Worm (Caenorhabditis elegans) whole organism, late embryonic: Measurements from ENCODE around the gene C39B5.14.

Experiments used
- C08G9.2 ChIP-seq: sonication (generic microtip); optimal IDR thresholded peaks from 2 replicates; lab custom pipeline; 2016; ENCODE audit warnings: mild to moderate bottlenecking, missing genetic modification characterization, moderate library complexity, missing compliant biosample characterization
- K02D7.2 ChIP-seq: sonication (generic microtip); optimal IDR thresholded peaks from 2 replicates; lab custom pipeline; 2017; ENCODE audit warnings: mild to moderate bottlenecking, missing genetic modification characterization, missing compliant biosample characterization
- T23F11.4 ChIP-seq: fragments of 200-800 bp; sonication (Bioruptor generic); optimal IDR thresholded peaks from 2 replicates; lab custom pipeline; 2018; ENCODE audit warnings: mild to moderate bottlenecking, missing genetic modification characterization, missing compliant biosample characterization
- ama-1 ChIP-seq: fragments of 150-350 bp; optimal IDR thresholded peaks from 2 replicates; lab custom pipeline; 2014
- ceh-14 ChIP-seq: sonication (generic microtip); optimal IDR thresholded peaks from 2 replicates; lab custom pipeline; 2016; ENCODE audit warnings: missing genotype, missing genetic modification characterization, missing compliant biosample characterization
- ceh-18 ChIP-seq: sonication (generic microtip); optimal IDR thresholded peaks from 2 replicates; lab custom pipeline; 2016; ENCODE audit warnings: missing genetic modification characterization, missing compliant biosample characterization
- ceh-19 ChIP-seq: fragments of 200-800 bp; sonication (Bioruptor generic); optimal IDR thresholded peaks from 2 replicates; lab custom pipeline; 2018; ENCODE audit warnings: mild to moderate bottlenecking, missing genetic modification characterization, missing compliant biosample characterization
- ceh-2 ChIP-seq: sonication (generic microtip); optimal IDR thresholded peaks from 2 replicates; lab custom pipeline; 2016; ENCODE audit warnings: missing genotype, missing genetic modification characterization, missing compliant biosample characterization
- ceh-22 ChIP-seq: sonication (generic microtip); optimal IDR thresholded peaks from 2 replicates; lab custom pipeline; 2017; ENCODE audit warnings: missing biosample characterization, missing genetic modification characterization
- ceh-24 ChIP-seq: sonication (generic microtip); optimal IDR thresholded peaks from 2 replicates; lab custom pipeline; 2016; ENCODE audit warnings: mild to moderate bottlenecking, missing genetic modification characterization, missing compliant biosample characterization
- ceh-30 ChIP-seq: fragments of 150-350 bp; optimal IDR thresholded peaks from 2 replicates; lab custom pipeline; 2014; ENCODE audit warnings: missing biosample characterization, missing genetic modification characterization
- ceh-31 ChIP-seq: sonication (generic microtip); optimal IDR thresholded peaks from 2 replicates; lab custom pipeline; 2016; ENCODE audit warnings: missing genetic modification characterization, missing compliant biosample characterization
- ceh-45 ChIP-seq: fragments of 200-800 bp; sonication (Bioruptor generic); IDR thresholded peaks from 2 replicates; pipeline ENCODE4 v1.3.6; 2022; ENCODE audit warnings: missing genetic modification reagents, missing genetic modification characterization, missing compliant biosample characterization
- ceh-48 ChIP-seq: sonication (generic microtip); optimal IDR thresholded peaks from 2 replicates; lab custom pipeline; 2016; ENCODE audit warnings: missing genetic modification characterization, inconsistent platforms, missing compliant biosample characterization
- ceh-9 ChIP-seq: sonication (generic microtip); optimal IDR thresholded peaks from 2 replicates; lab custom pipeline; 2016; ENCODE audit warnings: mild to moderate bottlenecking, missing genetic modification characterization, inconsistent platforms, missing compliant biosample characterization
- dve-1 ChIP-seq: sonication (generic microtip); optimal IDR thresholded peaks from 2 replicates; lab custom pipeline; 2017; ENCODE audit warnings: antibody characterized with exemption, mild to moderate bottlenecking, missing genetic modification characterization, missing compliant biosample characterization
- elt-2 ChIP-seq: sonication (generic microtip); optimal IDR thresholded peaks from 2 replicates; lab custom pipeline; 2016; ENCODE audit warnings: missing genetic modification reagents, missing genetic modification characterization, missing compliant biosample characterization
- ets-4 ChIP-seq: sonication (generic microtip); optimal IDR thresholded peaks from 2 replicates; lab custom pipeline; 2016; ENCODE audit warnings: missing genetic modification characterization, missing compliant biosample characterization
- fax-1 ChIP-seq: sonication (generic microtip); optimal IDR thresholded peaks from 2 replicates; lab custom pipeline; 2016; ENCODE audit warnings: missing genotype, missing genetic modification characterization, missing compliant biosample characterization
- fkh-10 ChIP-seq: fragments of 150-350 bp; optimal IDR thresholded peaks from 2 replicates; lab custom pipeline; 2014; ENCODE audit warnings: missing biosample characterization, missing genetic modification reagents, missing genetic modification characterization
- fkh-6 ChIP-seq: sonication (generic microtip); optimal IDR thresholded peaks from 2 replicates; lab custom pipeline; 2016; ENCODE audit warnings: missing genetic modification characterization, missing compliant biosample characterization
- gmeb-2 ChIP-seq: sonication (generic microtip); optimal IDR thresholded peaks from 2 replicates; lab custom pipeline; 2016; ENCODE audit warnings: missing genetic modification characterization, inconsistent platforms, missing compliant biosample characterization
- hlh-13 ChIP-seq: fragments of 200-800 bp; sonication (Bioruptor generic); optimal IDR thresholded peaks from 2 replicates; lab custom pipeline; 2018; ENCODE audit warnings: mild to moderate bottlenecking, missing genetic modification characterization, missing compliant biosample characterization
- hlh-30 ChIP-seq: sonication (generic microtip); optimal IDR thresholded peaks from 2 replicates; lab custom pipeline; 2017; ENCODE audit warnings: antibody characterized with exemption, missing genetic modification characterization, missing compliant biosample characterization; ENCODE audit not compliant: insufficient read depth
- hlh-6 ChIP-seq: sonication (generic microtip); optimal IDR thresholded peaks from 2 replicates; lab custom pipeline; 2016; ENCODE audit warnings: missing genotype, missing genetic modification characterization, missing compliant biosample characterization
- hlh-8 ChIP-seq: sonication (generic microtip); optimal IDR thresholded peaks from 2 replicates; lab custom pipeline; 2016; ENCODE audit warnings: missing genotype, missing genetic modification characterization, missing compliant biosample characterization
- lim-6 ChIP-seq: sonication (generic microtip); optimal IDR thresholded peaks from 2 replicates; lab custom pipeline; 2016; ENCODE audit warnings: missing genetic modification characterization, missing compliant biosample characterization
- mec-3 ChIP-seq: sonication (generic microtip); optimal IDR thresholded peaks from 2 replicates; lab custom pipeline; 2016; ENCODE audit warnings: borderline replicate concordance, missing genetic modification characterization, missing compliant biosample characterization
- nfya-1 ChIP-seq: sonication (generic microtip); optimal IDR thresholded peaks from 2 replicates; lab custom pipeline; 2017; ENCODE audit warnings: missing genetic modification characterization, mild to moderate bottlenecking, missing compliant biosample characterization, antibody characterized with exemption, moderate library complexity
- pag-3 ChIP-seq: sonication (generic microtip); optimal IDR thresholded peaks from 2 replicates; lab custom pipeline; 2016; ENCODE audit warnings: missing compliant biosample characterization, missing genetic modification characterization, borderline replicate concordance
- pat-9 ChIP-seq: fragments of 200-800 bp; sonication (Bioruptor generic); optimal IDR thresholded peaks from 2 replicates; lab custom pipeline; 2018; ENCODE audit warnings: mild to moderate bottlenecking, missing genetic modification characterization, moderate library complexity, missing compliant biosample characterization
- pha-2 ChIP-seq: sonication (generic microtip); optimal IDR thresholded peaks from 2 replicates; lab custom pipeline; 2017; ENCODE audit warnings: mild to moderate bottlenecking, missing genetic modification characterization, missing compliant biosample characterization
- pqm-1 ChIP-seq: sonication (generic microtip); optimal IDR thresholded peaks from 2 replicates; lab custom pipeline; 2016; ENCODE audit warnings: missing genetic modification characterization, missing compliant biosample characterization
- pros-1 ChIP-seq: fragments of 150-350 bp; optimal IDR thresholded peaks from 2 replicates; lab custom pipeline; 2014; ENCODE audit warnings: missing biosample characterization, missing genetic modification reagents, missing genetic modification characterization
- sox-4 ChIP-seq: sonication (generic microtip); optimal IDR thresholded peaks from 2 replicates; lab custom pipeline; 2017; ENCODE audit warnings: mild to moderate bottlenecking, missing genetic modification characterization, inconsistent platforms, missing compliant biosample characterization
- tbx-2 ChIP-seq: sonication (generic microtip); optimal IDR thresholded peaks from 2 replicates; lab custom pipeline; 2016; ENCODE audit warnings: missing genetic modification characterization, missing compliant biosample characterization
- tbx-7 ChIP-seq: sonication (generic microtip); optimal IDR thresholded peaks from 2 replicates; lab custom pipeline; 2016; ENCODE audit warnings: missing genotype, missing genetic modification characterization, missing compliant biosample characterization

Gene C39B5.14

DNA sequence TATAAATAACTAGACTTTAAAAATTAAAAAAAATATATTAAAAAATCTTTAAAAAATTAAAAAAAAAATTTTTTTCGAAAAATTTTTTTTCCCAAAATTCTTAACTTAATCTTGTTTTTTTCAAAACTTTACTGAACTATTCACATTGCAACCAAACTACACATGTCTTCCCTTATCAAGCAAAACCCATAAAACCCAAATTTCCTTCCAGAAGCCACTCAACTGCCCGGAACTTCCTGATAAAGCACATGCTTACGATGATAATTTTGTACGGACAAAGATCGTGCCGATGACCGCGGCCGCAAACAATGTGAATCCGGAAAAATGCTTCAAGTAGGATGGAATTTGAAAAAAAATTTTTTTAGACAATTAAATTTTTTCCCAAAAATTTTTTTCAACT, 1.1 kb downstream of the C39B5.14 start:
- TF ChIP-seq tbx-7 (tag; lab: Kevin White, UChicago) (no peak), K02D7.2 (tag; lab: Kevin White, UChicago) (no peak)

DNA sequence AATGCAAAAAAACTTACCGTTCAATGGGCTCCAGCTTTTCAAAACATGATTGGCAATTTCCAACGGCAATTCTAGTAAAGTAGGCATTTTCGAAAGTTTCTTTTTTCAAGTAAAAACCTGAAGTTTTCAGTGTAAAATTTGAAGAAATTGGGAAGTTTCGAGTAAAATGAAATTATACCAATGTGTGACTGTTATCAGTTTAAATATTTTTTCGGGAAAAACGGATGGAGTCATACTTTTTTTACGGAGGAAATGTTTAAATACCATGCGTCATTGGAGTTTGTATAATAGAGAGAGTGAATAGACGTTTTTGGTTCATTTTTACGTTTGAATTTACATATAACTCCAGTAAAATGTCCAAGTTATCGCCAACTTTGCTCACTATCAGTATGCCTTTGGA, 8.2 kb downstream of the C39B5.14 start, which contains the start of gene fbxa-12:
Gene fbxa-12, plus strand, starts transcription at position 301 of the 400 bp plus-strand sequence.
- TF ChIP-seq nfya-1 (no peak), pat-9 (tag; lab: Kevin White, UChicago) (no peak), T23F11.4 (GFP tag; lab: Kevin White, UChicago) (no peak), ceh-19 (GFP tag; lab: Kevin White, UChicago) (no peak), ceh-14 (tag; lab: Kevin White, UChicago) (no peak), hlh-6 (tag; lab: Kevin White, UChicago) (no peak), ceh-45 (GFP tag; lab: Robert Waterston, UW) (no peak), ceh-2 (no peak), sox-4 (tag; lab: Kevin White, UChicago) (no peak), elt-2 (tag; lab: Kevin White, UChicago) (no peak), fkh-10 (no peak)

DNA sequence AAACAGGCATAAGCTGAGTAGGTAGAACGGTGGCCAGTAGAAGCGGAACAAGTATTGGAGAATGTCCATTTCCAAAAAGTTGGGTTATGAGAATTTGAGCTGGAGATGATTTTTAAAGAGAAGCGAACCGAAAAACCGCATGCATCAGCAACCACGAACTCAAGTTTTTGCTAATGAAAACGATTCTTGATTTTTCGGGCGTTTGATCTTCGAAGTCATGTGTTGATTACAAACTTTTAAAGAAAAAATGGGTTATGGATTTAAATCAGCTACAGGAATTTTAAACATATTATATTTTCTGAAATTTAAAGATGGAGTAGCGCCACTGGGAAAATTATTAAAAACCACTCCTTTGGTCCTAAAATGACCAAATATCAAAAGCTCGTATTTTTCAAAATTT, 12.7 kb downstream of the C39B5.14 start, which contains the start of gene srd-65:
Gene srd-65, minus strand, starts transcription at position 101 of the 400 bp plus-strand sequence.
- no peak for TF ChIP-seq tbx-2 (tag; lab: Kevin White, UChicago)
- no peak for TF ChIP-seq ceh-31 (tag; lab: Kevin White, UChicago)
- no peak for TF ChIP-seq ceh-22 (tag; lab: Kevin White, UChicago)
- no peak for TF ChIP-seq pha-2 (tag; lab: Kevin White, UChicago)
- TF ChIP-seq hlh-30, result no peak
- no peak for TF ChIP-seq dve-1 (tag; lab: Kevin White, UChicago)
- no peak for TF ChIP-seq hlh-8 (tag; lab: Kevin White, UChicago)
- TF ChIP-seq pag-3 (tag; lab: Kevin White, UChicago), result no peak
- no peak for TF ChIP-seq ceh-19 (GFP tag; lab: Kevin White, UChicago)
- TF ChIP-seq hlh-13 (GFP tag; lab: Kevin White, UChicago), result no peak
- TF ChIP-seq elt-2 (tag; lab: Kevin White, UChicago), result no peak
- TF ChIP-seq pros-1 (tag; lab: Kevin White, UChicago), result no peak
- TF ChIP-seq tbx-7 (tag; lab: Kevin White, UChicago), result no peak
- TF ChIP-seq gmeb-2, result no peak
- no peak for TF ChIP-seq ceh-30 (tag; lab: Kevin White, UChicago)
- no peak for TF ChIP-seq ceh-18 (tag; lab: Kevin White, UChicago)
- no peak for TF ChIP-seq fax-1 (tag; lab: Kevin White, UChicago)
- TF ChIP-seq, all 69 proteins: peak for 0

DNA sequence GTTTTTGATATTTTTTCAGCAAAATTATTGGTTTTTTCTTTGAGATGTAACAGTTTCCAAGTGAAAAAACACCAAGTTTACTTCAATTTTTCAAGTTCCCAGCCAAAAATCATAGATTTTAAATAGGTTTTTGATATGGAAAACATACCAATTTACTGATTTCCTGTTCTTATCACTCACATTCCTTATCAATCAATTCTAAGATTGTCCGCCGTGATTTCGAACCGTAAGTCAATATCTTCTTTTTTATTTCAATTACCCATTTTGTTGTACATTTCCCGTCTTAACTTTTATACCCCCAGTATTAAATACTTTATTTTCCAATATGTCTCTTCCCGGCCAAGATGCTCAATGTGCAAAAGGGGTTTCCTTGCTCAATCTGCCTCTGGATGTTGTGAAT, 13.3 kb downstream of the C39B5.14 start, which contains the start of gene fbxa-38:
Gene fbxa-38, plus strand, starts transcription at position 195 of the 400 bp plus-strand sequence.
- TF ChIP-seq ceh-9 (no peak), elt-2 (tag; lab: Kevin White, UChicago) (peak; percentile 11)

DNA sequence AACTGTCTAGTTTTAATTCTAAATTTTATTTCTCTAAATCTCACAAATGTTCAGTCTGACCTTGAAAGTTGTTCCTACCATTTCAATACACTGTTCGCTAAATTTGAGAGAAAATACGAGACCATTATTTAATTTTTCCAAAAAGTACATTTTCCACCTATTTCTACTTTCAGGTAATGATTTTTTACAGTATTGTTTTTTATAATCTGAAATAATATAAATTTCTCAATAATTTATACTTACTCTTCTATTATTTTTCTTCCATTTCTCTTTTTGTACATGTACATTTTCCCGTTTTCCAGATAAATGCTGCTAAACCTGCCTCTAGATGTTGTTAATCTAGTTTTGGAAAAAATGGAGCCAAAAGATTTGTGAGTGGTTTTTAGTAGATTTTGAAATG, 16.2 kb downstream of the C39B5.14 start, which contains the start of gene fbxa-62:
Gene fbxa-62, plus strand, starts transcription at position 301 of the 400 bp plus-strand sequence.
- TF ChIP-seq ceh-45 (GFP tag; lab: Robert Waterston, UW) (no peak), lim-6 (tag; lab: Kevin White, UChicago) (no peak), ets-4 (tag; lab: Kevin White, UChicago) (no peak), C08G9.2 (tag; lab: Kevin White, UChicago) (no peak), pqm-1 (no peak), fkh-6 (tag; lab: Kevin White, UChicago) (no peak), ama-1 (lab: Kevin White, UChicago) (no peak), mec-3 (tag; lab: Kevin White, UChicago) (no peak), sox-4 (tag; lab: Kevin White, UChicago) (no peak), ceh-24 (tag; lab: Kevin White, UChicago) (no peak), pros-1 (tag; lab: Kevin White, UChicago) (no peak), pat-9 (tag; lab: Kevin White, UChicago) (no peak), ceh-48 (tag; lab: Kevin White, UChicago) (no peak)
